Worm (Caenorhabditis elegans): ENCODE data around the gene dhs-24.

ce11 chrV:19978220-19978619, 31.8 kb upstream of the dhs-24 start, which contains the start of gene srh-183:
- TF ChIP-seq pha-4 (tag; optimal IDR thresholded peaks at IDR 0.05) (no peak), fax-1 (tag; optimal IDR thresholded peaks at IDR 0.05) (no peak), ttx-3 (tag; optimal IDR thresholded peaks at IDR 0.05) (no peak), pqm-1 (tag; optimal IDR thresholded peaks at IDR 0.05) (no peak), hlh-13 (GFP tag; optimal IDR thresholded peaks at IDR 0.05) (no peak), sox-2 (GFP tag; IDR thresholded peaks at IDR 0.05) (no peak), unc-55 (GFP tag; optimal IDR thresholded peaks at IDR 0.05) (no peak), hlh-30 (tag; optimal IDR thresholded peaks at IDR 0.05; ENCODE audit: insufficient read depth) (no peak), hlh-8 (tag; optimal IDR thresholded peaks at IDR 0.05) (no peak)

Data from whole organism, late embryonic.